Worm (Caenorhabditis elegans): ENCODE results near the gene C44B12.9.

C44B12.9 gene

ce11 chrIV:1065569-1065968 lies 38.8 kb downstream of the C44B12.9 start:
- TF ChIP-seq ztf-4 (tag; optimal IDR thresholded peaks at IDR 0.05) = peak; percentile 30
- TF ChIP-seq skn-1 (tag; optimal IDR thresholded peaks at IDR 0.05) = no peak
- no peak for TF ChIP-seq snpc-4 (tag; optimal IDR thresholded peaks at IDR 0.05)

- TF ChIP-seq zag-1 (tag; optimal IDR thresholded peaks at IDR 0.05) (no peak), efl-1 (optimal IDR thresholded peaks at IDR 0.05) (no peak), efl-1 (GFP tag; optimal IDR thresholded peaks at IDR 0.05 in 1 of 2) (peak in 1 of 2 experiments; percentile 38), xbp-1 (tag; optimal IDR thresholded peaks at IDR 0.05) (no peak)
Observed at ce11 chrIV:1064289-1064848, 40.0 kb downstream of the C44B12.9 start.

ce11 chrIV:1063058-1063457 lies 41.4 kb downstream of the C44B12.9 start:
- TF ChIP-seq pqm-1 (tag; optimal IDR thresholded peaks at IDR 0.05) = no peak
- no peak for TF ChIP-seq nhr-71 (tag; optimal IDR thresholded peaks at IDR 0.05)
- TF ChIP-seq lir-3 (tag; optimal IDR thresholded peaks at IDR 0.05; ENCODE audit: poor library complexity) = no peak
- TF ChIP-seq tbx-2 (tag; optimal IDR thresholded peaks at IDR 0.05) = no peak
- TF ChIP-seq unc-30 (tag; optimal IDR thresholded peaks at IDR 0.05) = no peak
- no peak for TF ChIP-seq nhr-85 (tag)
- no peak for TF ChIP-seq egl-27 (tag; optimal IDR thresholded peaks at IDR 0.05)
- no peak for TF ChIP-seq irx-1 (tag; optimal IDR thresholded peaks at IDR 0.05)
- TF ChIP-seq hpl-2 (GFP tag; optimal IDR thresholded peaks at IDR 0.05) = no peak
- TF ChIP-seq sup-37 (GFP tag; optimal IDR thresholded peaks at IDR 0.05) = no peak
- no peak for TF ChIP-seq fkh-4 (tag; optimal IDR thresholded peaks at IDR 0.05; ENCODE audit: borderline replicate concordance)
- TF ChIP-seq nhr-84 (tag; optimal IDR thresholded peaks at IDR 0.05) = no peak
- TF ChIP-seq unc-62 (GFP tag; optimal IDR thresholded peaks at IDR 0.05) = no peak
- TF ChIP-seq lin-35 (GFP tag; optimal IDR thresholded peaks at IDR 0.05) = no peak
- no peak for TF ChIP-seq nhr-28 (tag; optimal IDR thresholded peaks at IDR 0.05)
- TF ChIP-seq aha-1 (tag; optimal IDR thresholded peaks at IDR 0.05) = no peak
- no peak for TF ChIP-seq snpc-4 (tag; optimal IDR thresholded peaks at IDR 0.05)

ce11 chrIV:1058504-1058903 lies 45.9 kb downstream of the C44B12.9 start:
- TF ChIP-seq alr-1 (tag; optimal IDR thresholded peaks at IDR 0.05; ENCODE audit: borderline replicate concordance) (no peak), egl-13 (tag; optimal IDR thresholded peaks at IDR 0.05) (no peak), efl-3 (GFP tag; optimal IDR thresholded peaks at IDR 0.05) (no peak), nhr-85 (tag) (no peak), rnt-1 (tag; optimal IDR thresholded peaks at IDR 0.05) (no peak), nhr-76 (tag; optimal IDR thresholded peaks at IDR 0.05) (no peak), C34B4.2 (tag; optimal IDR thresholded peaks at IDR 0.05) (no peak), mep-1 (tag; optimal IDR thresholded peaks at IDR 0.05) (no peak), hlh-17 (GFP tag; optimal IDR thresholded peaks at IDR 0.05; ENCODE audit: borderline replicate concordance) (no peak), mdl-1 (tag; optimal IDR thresholded peaks at IDR 0.05) (no peak), ces-1 (GFP tag; optimal IDR thresholded peaks at IDR 0.05) (no peak), fkh-4 (tag; optimal IDR thresholded peaks at IDR 0.05; ENCODE audit: borderline replicate concordance) (no peak), mef-2 (tag; optimal IDR thresholded peaks at IDR 0.05) (no peak), aha-1 (tag; optimal IDR thresholded peaks at IDR 0.05) (no peak)

- TF ChIP-seq fkh-8 (tag; optimal IDR thresholded peaks at IDR 0.05) = peak; percentile 37
- TF ChIP-seq nhr-76 (tag; optimal IDR thresholded peaks at IDR 0.05) = no peak
- peak; percentile 77 for TF ChIP-seq nhr-47 (tag; optimal IDR thresholded peaks at IDR 0.05)
- TF ChIP-seq lsy-2 (tag; optimal IDR thresholded peaks at IDR 0.05) = peak; percentile 75 to 83
- TF ChIP-seq fos-1 (tag; optimal IDR thresholded peaks at IDR 0.05) = no peak
- TF ChIP-seq nhr-20 (tag; optimal IDR thresholded peaks at IDR 0.05) = peak; percentile 37
- peak; percentile 63 for TF ChIP-seq dsc-1 (tag; optimal IDR thresholded peaks at IDR 0.05)
- TF ChIP-seq isw-1 (GFP tag; IDR thresholded peaks at IDR 0.05) = peak; percentile 78
- peak; percentile 29 for TF ChIP-seq skn-1 (tag; optimal IDR thresholded peaks at IDR 0.05)
- no peak for TF ChIP-seq aly-2 (tag; optimal IDR thresholded peaks at IDR 0.05)
- TF ChIP-seq elt-2 (tag; optimal IDR thresholded peaks at IDR 0.05) = peak; percentile 36
- no peak for TF ChIP-seq mdl-1 (tag; optimal IDR thresholded peaks at IDR 0.05)
- peak in 1 of 6 experiments; percentile 5 for TF ChIP-seq elt-3 (tag; optimal IDR thresholded peaks at IDR 0.05)
- peak; percentile 45 to 59 for TF ChIP-seq efl-1 (optimal IDR thresholded peaks at IDR 0.05)
- peak; percentile 58 to 93 for TF ChIP-seq efl-1 (GFP tag; optimal IDR thresholded peaks at IDR 0.05 in 1 of 2)
- peak; percentile 28 for TF ChIP-seq nhr-90 (tag; optimal IDR thresholded peaks at IDR 0.05; ENCODE audit: poor library complexity)
Observed at ce11 chrIV:1056263-1056942, 48.0 kb downstream of the C44B12.9 start, which contains the start of the genes Y55F3AM.13 and mrps-25. Gene Y55F3AM.13, minus strand, starts transcription at chrIV:1056313. Gene mrps-25, plus strand, starts transcription at chrIV:1056892.
